Worm (Caenorhabditis elegans): ENCODE measurements around the gene C45G9.6.

- TF ChIP-seq blmp-1 (tag; optimal IDR thresholded peaks at IDR 0.05) (no peak), elt-3 (tag; optimal IDR thresholded peaks at IDR 0.05) (no peak), unc-62 (GFP tag; optimal IDR thresholded peaks at IDR 0.05) (no peak)
Observed at ce11 chrIII:5068675-5069233, 32.5 kb downstream of the C45G9.6 start, which contains the start of the genes C45G9.11 and C45G9.2.

All from whole organism, mixed stage, embryonic.